Fruit fly (Drosophila melanogaster) whole organism, embryonic: ENCODE data around the gene Cp7Fa.
A peak's percentile ranks its signal among the peaks of the same experiment; 100 is the strongest.

Source experiments
- Asciz ChIP-seq: fragments of 200-800 bp; sonication (Bioruptor generic); optimal IDR thresholded peaks from 2 replicates; lab custom pipeline; 2017; ENCODE audit warnings: missing biosample characterization, mild to moderate bottlenecking, missing genetic modification characterization, missing genetic modification reagents
- CG10274 ChIP-seq: fragments of 200-800 bp; sonication (Bioruptor generic); optimal IDR thresholded peaks from 3 replicates; lab custom pipeline; 2017; ENCODE audit warnings: missing biosample characterization, mild to moderate bottlenecking, missing genetic modification characterization
- CG10321 ChIP-seq: fragments of 200-800 bp; sonication (Bioruptor generic); IDR thresholded peaks from 2 replicates; pipeline ENCODE4 v1.3.6; 2022; ENCODE audit warnings: missing biosample characterization, missing genetic modification characterization
- CG13775 ChIP-seq: fragments of 200-800 bp; sonication (Bioruptor generic); optimal IDR thresholded peaks from 3 replicates; lab custom pipeline; 2017; ENCODE audit warnings: missing biosample characterization, mild to moderate bottlenecking, missing genetic modification characterization
- CG1602 ChIP-seq: fragments of 200-800 bp; sonication (Bioruptor generic); optimal IDR thresholded peaks from 3 replicates; lab custom pipeline; 2016; ENCODE audit warnings: missing biosample characterization, missing genetic modification characterization
- CG16813 ChIP-seq: fragments of 200-800 bp; sonication (Bioruptor generic); IDR thresholded peaks from 3 replicates; pipeline ENCODE4 v1.3.6; 2022; ENCODE audit warnings: missing biosample characterization, missing genetic modification characterization; ENCODE audit not compliant: partially characterized antibody
- CG16815 ChIP-seq: fragments of 200-800 bp; sonication (Bioruptor generic); optimal IDR thresholded peaks from 3 replicates; lab custom pipeline; 2017; ENCODE audit warnings: missing biosample characterization, mild to moderate bottlenecking, missing genetic modification characterization
- CG17612 ChIP-seq: fragments of 200-800 bp; sonication (Bioruptor generic); IDR thresholded peaks from 2 replicates; pipeline ENCODE4 v1.3.6; 2022; ENCODE audit warnings: missing biosample characterization, missing genetic modification characterization
- CG17912 ChIP-seq: fragments of 200-800 bp; sonication (Bioruptor generic); optimal IDR thresholded peaks from 2 replicates; lab custom pipeline; 2018; ENCODE audit warnings: missing biosample characterization, mild to moderate bottlenecking, missing genetic modification characterization
- CG2116 ChIP-seq: fragments of 200-800 bp; sonication (Bioruptor generic); optimal IDR thresholded peaks from 3 replicates; lab custom pipeline; 2018; ENCODE audit warnings: missing biosample characterization, mild to moderate bottlenecking, missing genetic modification characterization
- CG2129 ChIP-seq: fragments of 200-800 bp; sonication (Bioruptor generic); IDR thresholded peaks from 2 replicates; pipeline ENCODE4 v1.3.6; 2022; ENCODE audit warnings: missing biosample characterization, missing genetic modification characterization; ENCODE audit not compliant: partially characterized antibody
- CG30020 ChIP-seq: fragments of 200-800 bp; optimal IDR thresholded peaks from 2 replicates; lab custom pipeline; 2019; ENCODE audit warnings: missing biosample characterization, mild to moderate bottlenecking, missing genetic modification characterization, moderate library complexity
- CG31224 ChIP-seq: fragments of 200-800 bp; sonication (Bioruptor generic); IDR thresholded peaks from 2 replicates; pipeline ENCODE4 v1.3.6; 2022; ENCODE audit warnings: missing biosample characterization, missing genetic modification characterization
- CG32767 ChIP-seq: fragments of 200-800 bp; sonication (Bioruptor generic); IDR thresholded peaks from 2 replicates; pipeline ENCODE4 v1.3.6; 2022; ENCODE audit warnings: missing biosample characterization, missing genetic modification characterization
- CG4360 ChIP-seq: fragments of 200-800 bp; sonication (Bioruptor generic); IDR thresholded peaks from 2 replicates; pipeline ENCODE4 v1.3.6; 2022; ENCODE audit warnings: missing biosample characterization, missing genetic modification characterization
- CG6175 ChIP-seq: fragments of 200-800 bp; sonication (Bioruptor generic); IDR thresholded peaks from 3 replicates; pipeline ENCODE4 v1.3.6; 2022; ENCODE audit warnings: missing biosample characterization, missing genetic modification characterization
- CG7271 ChIP-seq: fragments of 200-800 bp; sonication (Bioruptor generic); optimal IDR thresholded peaks from 2 replicates; lab custom pipeline; 2018; ENCODE audit warnings: missing biosample characterization, mild to moderate bottlenecking, missing genetic modification characterization, moderate library complexity
- CG7556 ChIP-seq: fragments of 200-800 bp; sonication (Bioruptor generic); optimal IDR thresholded peaks from 2 replicates; lab custom pipeline; 2017; ENCODE audit warnings: missing biosample characterization, mild to moderate bottlenecking, missing genetic modification characterization
- CG8290 ChIP-seq, 3 experiments: fragments of 200-800 bp; sonication (Bioruptor generic); optimal IDR thresholded peaks; 2 replicates each; lab custom pipeline; 2016 to 2019; ENCODE audit warnings: missing biosample characterization in 3 of 3, missing genetic modification characterization in 3 of 3, mild to moderate bottlenecking in 2 of 3, moderate library complexity in 1 of 3
- CG9876 ChIP-seq: fragments of 200-800 bp; sonication (Bioruptor generic); optimal IDR thresholded peaks from 2 replicates; lab custom pipeline; 2016; ENCODE audit warnings: missing biosample characterization, missing genetic modification characterization
- Dll ChIP-seq: fragments of 200-800 bp; sonication (Bioruptor generic); IDR thresholded peaks from 4 replicates; pipeline ENCODE4 v1.3.6; 2022; ENCODE audit warnings: missing biosample characterization, missing genetic modification characterization; ENCODE audit not compliant: partially characterized antibody
- Elba2 ChIP-seq: fragments of 200-800 bp; sonication (Bioruptor generic); optimal IDR thresholded peaks from 3 replicates; lab custom pipeline; 2016; ENCODE audit warnings: missing biosample characterization, missing genetic modification characterization
- Hey ChIP-seq: fragments of 200-800 bp; sonication (Bioruptor generic); optimal IDR thresholded peaks from 3 replicates; lab custom pipeline; 2018; ENCODE audit warnings: missing biosample characterization, mild to moderate bottlenecking, missing genetic modification characterization
- Lhr ChIP-seq: fragments of 200-800 bp; sonication (Bioruptor generic); optimal IDR thresholded peaks from 3 replicates; lab custom pipeline; 2017; ENCODE audit warnings: mild to moderate bottlenecking, missing biosample characterization, missing genetic modification reagents, missing genetic modification characterization
- Lpt ChIP-seq: fragments of >200 bp; optimal IDR thresholded peaks from 2 replicates; lab custom pipeline; 2018; ENCODE audit warnings: missing biosample characterization, missing genetic modification characterization
- Med ChIP-seq: fragments of 200-800 bp; sonication (Bioruptor generic); peaks from one replicate; lab custom pipeline; 2016; ENCODE audit warnings: missing biosample characterization, missing genetic modification characterization, mild to moderate bottlenecking, inconsistent platforms, moderate library complexity
- NfI ChIP-seq: fragments of 200-800 bp; sonication (Bioruptor generic); optimal IDR thresholded peaks from 3 replicates; lab custom pipeline; 2018; ENCODE audit warnings: missing biosample characterization, mild to moderate bottlenecking, missing genetic modification characterization, moderate library complexity
- Rfx ChIP-seq: fragments of 200-800 bp; sonication (Bioruptor generic); IDR thresholded peaks from 2 replicates; pipeline ENCODE4 v1.3.6; 2022; ENCODE audit warnings: missing biosample characterization, missing genetic modification characterization
- Usf ChIP-seq: fragments of 200-800 bp; sonication (Bioruptor generic); optimal IDR thresholded peaks from 2 replicates; lab custom pipeline; 2017; ENCODE audit warnings: missing genotype, missing biosample characterization, missing genetic modification characterization
- YL-1 ChIP-seq: fragments of 200-800 bp; sonication (Bioruptor generic); optimal IDR thresholded peaks from 3 replicates; lab custom pipeline; 2017; ENCODE audit warnings: missing biosample characterization, mild to moderate bottlenecking, missing genetic modification characterization
- caup ChIP-seq: fragments of 200-800 bp; sonication (Bioruptor generic); optimal IDR thresholded peaks from 3 replicates; lab custom pipeline; 2017; ENCODE audit warnings: missing biosample characterization, mild to moderate bottlenecking, missing genetic modification characterization, moderate library complexity; ENCODE audit not compliant: severe bottlenecking
- chinmo ChIP-seq: fragments of 200-800 bp; sonication (Bioruptor generic); IDR thresholded peaks from 4 replicates; pipeline ENCODE4 v1.3.6; 2022; ENCODE audit warnings: missing biosample characterization, missing genetic modification characterization; ENCODE audit not compliant: partially characterized antibody
- chn ChIP-seq: fragments of 200-800 bp; sonication (Bioruptor generic); optimal IDR thresholded peaks from 2 replicates; lab custom pipeline; 2016; ENCODE audit warnings: missing biosample characterization, missing genetic modification characterization
- fd64A ChIP-seq: fragments of 200-800 bp; sonication (Bioruptor generic); optimal IDR thresholded peaks from 3 replicates; lab custom pipeline; 2018; ENCODE audit warnings: missing biosample characterization, mild to moderate bottlenecking, missing genetic modification characterization
- ham ChIP-seq: fragments of 200-800 bp; sonication (Bioruptor generic); IDR thresholded peaks from 2 replicates; pipeline ENCODE4 v1.3.6; 2022; ENCODE audit warnings: missing biosample characterization, missing genetic modification characterization
- ind ChIP-seq: fragments of 200-800 bp; sonication (Bioruptor generic); optimal IDR thresholded peaks from 3 replicates; lab custom pipeline; 2016; ENCODE audit warnings: missing biosample characterization, missing genetic modification characterization
- knrl ChIP-seq: fragments of 200-800 bp; sonication (Bioruptor generic); IDR thresholded peaks from 3 replicates; pipeline ENCODE4 v1.3.6; 2022; ENCODE audit warnings: missing biosample characterization, missing genetic modification characterization; ENCODE audit not compliant: partially characterized antibody
- lilli ChIP-seq: fragments of 200-800 bp; sonication (Bioruptor generic); optimal IDR thresholded peaks from 3 replicates; lab custom pipeline; 2016; ENCODE audit warnings: missing biosample characterization, missing genetic modification characterization
- maf-S ChIP-seq: fragments of 200-800 bp; sonication (Bioruptor generic); optimal IDR thresholded peaks from 2 replicates; lab custom pipeline; 2016; ENCODE audit warnings: missing biosample characterization, missing genetic modification characterization
- nom ChIP-seq: fragments of 200-800 bp; sonication (Bioruptor generic); optimal IDR thresholded peaks from 2 replicates; lab custom pipeline; 2017; ENCODE audit warnings: missing biosample characterization, missing genetic modification characterization, mild to moderate bottlenecking, moderate library complexity, missing genetic modification reagents
- org-1 ChIP-seq: fragments of 200-800 bp; sonication (Bioruptor generic); optimal IDR thresholded peaks from 2 replicates; lab custom pipeline; 2017; ENCODE audit warnings: missing biosample characterization, missing genetic modification characterization
- otp ChIP-seq: fragments of 200-800 bp; sonication (Bioruptor generic); IDR thresholded peaks from 3 replicates; pipeline ENCODE4, ENCODE4 v1.3.6; 2022; ENCODE audit warnings: missing biosample characterization, missing genetic modification characterization
- pan ChIP-seq, 4 experiments: fragments of >200 bp in 3 of 4; fragments of 200-800 bp in 1 of 4; sonication (Bioruptor generic) in 1 of 4; optimal IDR thresholded peaks in 3 of 4; IDR thresholded peaks in 1 of 4; 2 replicates each; pipeline versions ENCODE4 v1.3.6 to Lab custom; 2017 to 2022; ENCODE audit warnings: missing biosample characterization in 2 of 4, missing genetic modification characterization in 2 of 4, mixed read lengths in 1 of 4
- pros ChIP-seq: fragments of 200-800 bp; sonication (Bioruptor generic); optimal IDR thresholded peaks from 3 replicates; lab custom pipeline; 2019; ENCODE audit warnings: missing biosample characterization, mild to moderate bottlenecking, missing genetic modification characterization, moderate library complexity
- schlank ChIP-seq: fragments of 200-800 bp; sonication (Bioruptor generic); optimal IDR thresholded peaks from 2 replicates; lab custom pipeline; 2018; ENCODE audit warnings: missing biosample characterization, mild to moderate bottlenecking, missing genetic modification characterization
- shn ChIP-seq: fragments of 200-800 bp; sonication (Bioruptor generic); optimal IDR thresholded peaks from 3 replicates; lab custom pipeline; 2016; ENCODE audit warnings: missing biosample characterization, missing genetic modification characterization
- ssp ChIP-seq: fragments of 200-800 bp; sonication (Bioruptor generic); IDR thresholded peaks from 2 replicates; pipeline ENCODE4 v1.3.6; 2022; ENCODE audit warnings: missing biosample characterization, missing genetic modification characterization
- wek ChIP-seq: fragments of 200-800 bp; sonication (Bioruptor generic); optimal IDR thresholded peaks from 3 replicates; lab custom pipeline; 2018; ENCODE audit warnings: missing biosample characterization, mild to moderate bottlenecking, missing genetic modification characterization, moderate library complexity

The Cp7Fa gene

dm6 chrX:8455019-8455555 is 15.6 kb upstream of the Cp7Fa start, which contains the start of gene org-1 (continued):
- TF ChIP-seq CG13775 (GFP tag; lab: Kevin White, UChicago) (peak; percentile 89), Lhr (GFP tag; lab: Kevin White, UChicago) (peak; percentile 85), ham (GFP tag; lab: Robert Waterston, UW) (peak; percentile 92), Hey (tag; lab: Kevin White, UChicago) (peak; percentile 75), CG16813 (GFP tag; lab: Robert Waterston, UW) (no peak), CG2116 (GFP tag; lab: Kevin White, UChicago) (peak; percentile 52), lilli (GFP tag; lab: Kevin White, UChicago) (peak; percentile 88), CG32767 (GFP tag; lab: Robert Waterston, UW) (peak; percentile 96), nom (GFP tag; lab: Kevin White, UChicago) (peak; percentile 84), CG10274 (GFP tag; lab: Kevin White, UChicago) (peak; percentile 99), caup (peak; percentile 89), CG31224 (GFP tag; lab: Robert Waterston, UW) (peak; percentile 91), CG17612 (GFP tag; lab: Robert Waterston, UW) (peak; percentile 89), CG17912 (GFP tag; lab: Kevin White, UChicago) (peak; percentile 76), CG7271 (tag; lab: Kevin White, UChicago) (peak; percentile 79), shn (peak; percentile 62), Asciz (GFP tag; lab: Kevin White, UChicago) (peak; percentile 89), CG6175 (GFP tag; lab: Robert Waterston, UW) (peak; percentile 93), CG4360 (peak; percentile 87), org-1 (GFP tag; lab: Kevin White, UChicago) (peak; percentile 92), chn (peak; percentile 89), CG7556 (GFP tag; lab: Kevin White, UChicago) (peak; percentile 90), fd64A (GFP tag; lab: Kevin White, UChicago) (peak; percentile 92), Elba2 (peak; percentile 21), pros (GFP tag; lab: Kevin White, UChicago) (peak; percentile 23), schlank (tag; lab: Kevin White, UChicago) (peak; percentile 70), otp (GFP tag; lab: Robert Waterston, UW) (peak; percentile 98), Lpt (no peak), pan (optimal IDR thresholded peaks at IDR 0.05; lab: Kevin White, UChicago) (no peak), pan (GFP tag; optimal IDR thresholded peaks at IDR 0.05 in 1 of 2, IDR thresholded peaks at IDR 0.05 in 1 of 2) (peak in 1 of 2 experiments; percentile 97), CG2129 (GFP tag; lab: Robert Waterston, UW) (no peak), CG10321 (peak; percentile 73), Usf (GFP tag; lab: Kevin White, UChicago) (peak; percentile 91), CG9876 (peak; percentile 20), Rfx (peak; percentile 97), CG8290 (GFP tag; optimal IDR thresholded peaks at IDR 0.05; lab: Kevin White, UChicago) (peak; percentile 91), CG8290 (tag; optimal IDR thresholded peaks at IDR 0.05; lab: Kevin White, UChicago) (peak; percentile 82 to 97), ssp (GFP tag; lab: Robert Waterston, UW) (peak; percentile 93), ind (GFP tag; lab: Kevin White, UChicago) (peak; percentile 94), knrl (GFP tag; lab: Robert Waterston, UW) (no peak), CG30020 (tag; lab: Kevin White, UChicago) (peak; percentile 77), wek (GFP tag; lab: Kevin White, UChicago) (peak; percentile 74), chinmo (GFP tag; lab: Robert Waterston, UW) (no peak), maf-S (GFP tag; lab: Kevin White, UChicago) (peak; percentile 72), CG1602 (GFP tag; lab: Kevin White, UChicago) (peak; percentile 96), NfI (GFP tag; lab: Kevin White, UChicago) (peak; percentile 94), CG16815 (peak; percentile 95), Med (peak; percentile 95), Dll (no peak), YL-1 (GFP tag; lab: Kevin White, UChicago) (peak; percentile 77)
